Worm (Caenorhabditis elegans) whole organism, midembryonic: ENCODE measurements around the gene ZK1058.3.

Experiments used
- T22C8.4 ChIP-seq: fragments of 200-800 bp; sonication (Bioruptor generic); IDR thresholded peaks from 2 replicates; pipeline ENCODE4 v1.3.6; 2022; ENCODE audit warnings: missing genetic modification characterization, missing compliant biosample characterization
- flt-1 ChIP-seq: fragments of 200-800 bp; sonication (Bioruptor generic); IDR thresholded peaks from 2 replicates; pipeline ENCODE4 v1.3.6; 2022; ENCODE audit warnings: missing genetic modification characterization, missing compliant biosample characterization
- tab-1 ChIP-seq: fragments of 200-800 bp; sonication (Bioruptor generic); IDR thresholded peaks from 2 replicates; pipeline ENCODE4 v1.3.6; 2022; ENCODE audit warnings: missing genetic modification characterization, missing compliant biosample characterization

ce11 chrIII:3873424-3873823 is 45.2 kb upstream of the ZK1058.3 start:
- TF ChIP-seq flt-1 (no peak), tab-1 (GFP tag; lab: Robert Waterston, UW) (no peak), T22C8.4 (GFP tag; lab: Robert Waterston, UW) (no peak)
